Worm (Caenorhabditis elegans) whole organism, L4 larva: ENCODE data around the gene F42F12.3.

Source experiments
- F44E2.7 ChIP-seq: fragments of 200-800 bp; sonication (Bioruptor generic); IDR thresholded peaks from 2 replicates; pipeline ENCODE4 v2.1.2; 2022; ENCODE audit warnings: missing genetic modification characterization, missing compliant biosample characterization
- R02D3.7 ChIP-seq: fragments of 150-350 bp; sonication (generic microtip); optimal IDR thresholded peaks from 3 replicates; lab custom pipeline; 2014; ENCODE audit warnings: missing biosample characterization, missing genetic modification characterization
- cey-2 ChIP-seq: sonication (generic microtip); optimal IDR thresholded peaks from 3 replicates; lab custom pipeline; 2017; ENCODE audit warnings: missing genetic modification characterization, mild to moderate bottlenecking, missing compliant biosample characterization, antibody characterized with exemption, borderline replicate concordance; ENCODE audit not compliant: insufficient read depth
- daf-16 ChIP-seq, 3 experiments: sonication (generic microtip); optimal IDR thresholded peaks; 2 replicates each; lab custom pipeline; 2016 to 2017; ENCODE audit warnings: missing genetic modification characterization in 3 of 3, missing genetic modification reagents in 3 of 3, mild to moderate bottlenecking in 2 of 3, missing compliant biosample characterization in 2 of 3, missing biosample characterization in 1 of 3, moderate library complexity in 1 of 3
- hlh-30 ChIP-seq: sonication (generic microtip); optimal IDR thresholded peaks from 2 replicates; lab custom pipeline; 2017; ENCODE audit warnings: antibody characterized with exemption, mild to moderate bottlenecking, missing genetic modification characterization, missing compliant biosample characterization; ENCODE audit not compliant: insufficient read depth
- mep-1 ChIP-seq: fragments of 150-350 bp; sonication (generic microtip); optimal IDR thresholded peaks from 3 replicates; lab custom pipeline; 2014; ENCODE audit warnings: missing biosample characterization, missing genetic modification characterization
- nhr-28 ChIP-seq: fragments of 150-350 bp; optimal IDR thresholded peaks from 2 replicates; lab custom pipeline; 2014; ENCODE audit warnings: missing biosample characterization, missing genetic modification characterization
- tra-1 ChIP-seq: fragments of 200-800 bp; sonication (Bioruptor generic); IDR thresholded peaks from 2 replicates; pipeline ENCODE4 v1.3.6; 2022; ENCODE audit warnings: missing genetic modification reagents, missing genetic modification characterization, missing compliant biosample characterization
- zag-1 ChIP-seq: fragments of 150-350 bp; optimal IDR thresholded peaks from 2 replicates; lab custom pipeline; 2014; ENCODE audit warnings: missing biosample characterization, missing genetic modification characterization

ce11 chrX:12352872-12353271, 2.5 kb downstream of the F42F12.3 start, which contains the start of gene F42F12.4:
- no peak for TF ChIP-seq mep-1 (tag; lab: Kevin White, UChicago)
- TF ChIP-seq F44E2.7 = no peak
- TF ChIP-seq hlh-30 = no peak
- TF ChIP-seq cey-2 = no peak
- TF ChIP-seq nhr-28 (tag; lab: Kevin White, UChicago) = peak; percentile 51
- no peak for TF ChIP-seq R02D3.7 (tag; lab: Kevin White, UChicago)
- TF ChIP-seq zag-1 (tag; lab: Kevin White, UChicago) = no peak
- no peak for TF ChIP-seq tra-1 (GFP tag; lab: Robert Waterston, UW)
- TF ChIP-seq daf-16 (GFP tag; optimal IDR thresholded peaks at IDR 0.05; lab: Kevin White, UChicago) = no peak
- TF ChIP-seq daf-16 (tag; optimal IDR thresholded peaks at IDR 0.05; lab: Kevin White, UChicago) = peak; percentile 22
